Worm (Caenorhabditis elegans) whole organism, young adult: ENCODE measurements around the gene F49H12.4.

ENCODE experiments used
- F49E8.2 ChIP-seq: sonication (generic microtip); optimal IDR thresholded peaks from 3 replicates; lab custom pipeline; 2017; ENCODE audit warnings: missing genetic modification characterization, mild to moderate bottlenecking, missing compliant biosample characterization, antibody characterized with exemption, moderate library complexity; ENCODE audit not compliant: insufficient read depth
- Y53F4B.3 ChIP-seq: fragments of 200-800 bp; sonication (Bioruptor generic); IDR thresholded peaks from 2 replicates; pipeline ENCODE4 v1.3.6; 2022; ENCODE audit warnings: missing genetic modification reagents, missing genetic modification characterization, missing compliant biosample characterization
- ceh-58 ChIP-seq: fragments of 200-800 bp; sonication (Bioruptor generic); IDR thresholded peaks from 2 replicates; pipeline ENCODE4 v1.3.6; 2022; ENCODE audit warnings: missing genetic modification characterization, missing compliant biosample characterization
- ceh-79 ChIP-seq: sonication (generic microtip); optimal IDR thresholded peaks from 2 replicates; lab custom pipeline; 2017; ENCODE audit warnings: mild to moderate bottlenecking, missing genetic modification characterization, missing compliant biosample characterization
- egl-18 ChIP-seq: fragments of 200-800 bp; sonication (Bioruptor generic); IDR thresholded peaks from 2 replicates; pipeline ENCODE4 v1.3.6; 2022; ENCODE audit warnings: missing genetic modification reagents, missing genetic modification characterization, missing compliant biosample characterization
- ets-4 ChIP-seq: fragments of 200-800 bp; sonication (Bioruptor generic); optimal IDR thresholded peaks from 2 replicates; lab custom pipeline; 2018; ENCODE audit warnings: mild to moderate bottlenecking, missing genetic modification characterization, missing compliant biosample characterization
- hlh-12 ChIP-seq: sonication (generic microtip); optimal IDR thresholded peaks from 2 replicates; lab custom pipeline; 2016; ENCODE audit warnings: missing genetic modification characterization, missing compliant biosample characterization
- hmg-20 ChIP-seq: fragments of 200-800 bp; sonication (Bioruptor generic); IDR thresholded peaks from 2 replicates; pipeline ENCODE4 v1.3.6; 2022; ENCODE audit warnings: missing genetic modification reagents, missing genetic modification characterization, missing compliant biosample characterization
- lin-40 ChIP-seq: sonication (generic microtip); optimal IDR thresholded peaks from 2 replicates; lab custom pipeline; 2016; ENCODE audit warnings: missing genetic modification characterization, mild to moderate bottlenecking, missing compliant biosample characterization, missing genotype, missing genetic modification reagents
- lir-1 ChIP-seq: fragments of 200-800 bp; sonication (Bioruptor generic); conservative IDR thresholded peaks from 2 replicates; pipeline ENCODE4 v1.3.6; 2022; ENCODE audit warnings: missing genetic modification reagents, missing genetic modification characterization, missing compliant biosample characterization
- nfya-1 ChIP-seq: sonication (generic microtip); optimal IDR thresholded peaks from 2 replicates; lab custom pipeline; 2017; ENCODE audit warnings: antibody characterized with exemption, missing compliant biosample characterization, missing genetic modification characterization, borderline replicate concordance; ENCODE audit not compliant: insufficient read depth
- tlf-1 ChIP-seq: fragments of 200-800 bp; sonication (Bioruptor generic); optimal IDR thresholded peaks from 2 replicates; lab custom pipeline; 2018; ENCODE audit warnings: mild to moderate bottlenecking, missing genetic modification characterization, missing compliant biosample characterization
- unc-130 ChIP-seq: sonication (generic microtip); optimal IDR thresholded peaks from 2 replicates; lab custom pipeline; 2016; ENCODE audit warnings: missing genetic modification reagents, missing genetic modification characterization, missing compliant biosample characterization
- unc-62 ChIP-seq: fragments of 150-350 bp; optimal IDR thresholded peaks from 2 replicates; lab custom pipeline; 2014; ENCODE audit warnings: missing biosample characterization, missing genetic modification reagents, missing genetic modification characterization

- TF ChIP-seq unc-62 (GFP tag; lab: Kevin White, UChicago) (no peak), Y53F4B.3 (GFP tag; lab: Robert Waterston, UW) (no peak), unc-130 (GFP tag; lab: Kevin White, UChicago) (no peak), nfya-1 (tag; lab: Kevin White, UChicago) (no peak), ceh-58 (GFP tag; lab: Robert Waterston, UW) (0 out of 2 replicates have a peak, but pooled peaks have one; percentile 40), lir-1 (no peak), hlh-12 (tag; lab: Kevin White, UChicago) (no peak), tlf-1 (GFP tag; lab: Kevin White, UChicago) (no peak), egl-18 (GFP tag; lab: Robert Waterston, UW) (no peak), hmg-20 (GFP tag; lab: Robert Waterston, UW) (no peak), ets-4 (GFP tag; lab: Kevin White, UChicago) (no peak), F49E8.2 (tag; lab: Kevin White, UChicago) (no peak), lin-40 (tag; lab: Kevin White, UChicago) (no peak), ceh-79 (tag; lab: Kevin White, UChicago) (no peak)
These were observed 36.8 kb downstream of the F49H12.4 start for ce11 chrX:2116304-2116867.
